Worm (Caenorhabditis elegans) whole organism, early embryonic: Measurements from ENCODE around the gene str-9.
"Not testable (repeated sequence)": the region's sequence is repeated elsewhere in the genome, so short reads cannot be mapped to it uniquely, and the experiment has no call there.

Source experiments
- B0310.2 ChIP-seq: sonication (generic microtip); optimal IDR thresholded peaks from 2 replicates; lab custom pipeline; 2016; ENCODE audit warnings: mild to moderate bottlenecking, missing genetic modification characterization, missing compliant biosample characterization
- F13C5.2 ChIP-seq: sonication (generic microtip); optimal IDR thresholded peaks from 2 replicates; lab custom pipeline; 2017; ENCODE audit warnings: mild to moderate bottlenecking, missing genetic modification characterization, inconsistent platforms, missing compliant biosample characterization
- aly-1 ChIP-seq: sonication (generic microtip); optimal IDR thresholded peaks from 2 replicates; lab custom pipeline; 2016; ENCODE audit warnings: missing genetic modification characterization, missing compliant biosample characterization
- ama-1 ChIP-seq: fragments of 150-350 bp; optimal IDR thresholded peaks from 2 replicates; lab custom pipeline; 2014
- ceh-13 ChIP-seq: fragments of 200-800 bp; sonication (Bioruptor generic); optimal IDR thresholded peaks from 2 replicates; lab custom pipeline; 2018; ENCODE audit warnings: mild to moderate bottlenecking, missing genetic modification characterization, missing compliant biosample characterization
- ceh-36 ChIP-seq: sonication (generic microtip); optimal IDR thresholded peaks from 2 replicates; lab custom pipeline; 2016; ENCODE audit warnings: missing genetic modification characterization, inconsistent platforms, missing compliant biosample characterization
- ets-7 ChIP-seq: sonication (generic microtip); optimal IDR thresholded peaks from 2 replicates; lab custom pipeline; 2016; ENCODE audit warnings: missing genotype, missing genetic modification characterization, missing compliant biosample characterization
- flt-1 ChIP-seq: fragments of 200-800 bp; sonication (Bioruptor generic); IDR thresholded peaks from 2 replicates; pipeline ENCODE4 v1.3.6; 2022; ENCODE audit warnings: missing genetic modification characterization, missing compliant biosample characterization
- hmbx-1 ChIP-seq: sonication (generic microtip); optimal IDR thresholded peaks from 2 replicates; lab custom pipeline; 2016; ENCODE audit warnings: mild to moderate bottlenecking, missing genetic modification characterization, missing compliant biosample characterization
- hmg-4 ChIP-seq: fragments of 200-800 bp; sonication (Bioruptor generic); optimal IDR thresholded peaks from 2 replicates; lab custom pipeline; 2018; ENCODE audit warnings: mild to moderate bottlenecking, missing genetic modification characterization, missing compliant biosample characterization
- hnd-1 ChIP-seq: sonication (generic microtip); optimal IDR thresholded peaks from 2 replicates; lab custom pipeline; 2016; ENCODE audit warnings: missing genetic modification characterization, missing compliant biosample characterization
- pes-1 ChIP-seq: fragments of 200-800 bp; sonication (Bioruptor generic); IDR thresholded peaks from 2 replicates; pipeline ENCODE4 v1.3.6; 2022; ENCODE audit warnings: missing genetic modification reagents, missing genetic modification characterization, missing compliant biosample characterization
- scrt-1 ChIP-seq: fragments of 200-800 bp; sonication (Bioruptor generic); IDR thresholded peaks from 2 replicates; pipeline ENCODE4 v1.3.6; 2022; ENCODE audit warnings: missing genetic modification characterization, missing compliant biosample characterization
- sea-1 ChIP-seq: fragments of 200-800 bp; sonication (Bioruptor generic); conservative IDR thresholded peaks from 2 replicates; pipeline ENCODE4 v1.3.6; 2022; ENCODE audit warnings: missing genetic modification characterization, missing compliant biosample characterization
- tbx-11 ChIP-seq: fragments of 200-800 bp; sonication (Bioruptor generic); IDR thresholded peaks from 2 replicates; pipeline ENCODE4 v1.3.6; 2022; ENCODE audit warnings: missing genetic modification characterization, missing compliant biosample characterization
- tbx-37 ChIP-seq: fragments of 200-800 bp; sonication (Bioruptor generic); conservative IDR thresholded peaks from 2 replicates; pipeline ENCODE4 v1.3.6; 2022; ENCODE audit warnings: missing genetic modification reagents, missing genetic modification characterization, missing compliant biosample characterization
- tra-4 ChIP-seq: sonication (generic microtip); optimal IDR thresholded peaks from 2 replicates; lab custom pipeline; 2017; ENCODE audit warnings: missing genetic modification characterization, missing compliant biosample characterization

str-9 gene

ce11 chrV:15792409-15792808 is 33.9 kb downstream of the str-9 start, which contains the start of gene T26E4.4:
Gene T26E4.4 (minus strand): TSS chrV:15792509.
- TF ChIP-seq ama-1 (no peak), aly-1 (tag; lab: Kevin White, UChicago) (no peak), F13C5.2 (tag; lab: Kevin White, UChicago) (no peak), B0310.2 (no peak), ets-7 (tag; lab: Kevin White, UChicago) (no peak), hmg-4 (GFP tag; lab: Kevin White, UChicago) (no peak), sea-1 (no peak), tbx-37 (GFP tag; lab: Robert Waterston, UW) (no peak), tbx-11 (no peak), tra-4 (tag; lab: Kevin White, UChicago) (no peak), scrt-1 (no peak), ceh-13 (no peak), hmbx-1 (tag; lab: Kevin White, UChicago) (no peak), ceh-36 (tag; lab: Kevin White, UChicago) (no peak), pes-1 (GFP tag; lab: Robert Waterston, UW) (no peak), flt-1 (GFP tag; lab: Robert Waterston, UW) (no peak)

ce11 chrV:15793270-15793669 is 34.7 kb downstream of the str-9 start, which contains the start of gene T26E4.7:
Gene T26E4.7 (plus strand): TSS chrV:15793570.
- TF ChIP-seq aly-1 (tag; lab: Kevin White, UChicago) = no peak
- TF ChIP-seq ceh-13 = no peak
- no peak for TF ChIP-seq pes-1 (GFP tag; lab: Robert Waterston, UW)
- TF ChIP-seq flt-1 (GFP tag; lab: Robert Waterston, UW) = no peak
- TF ChIP-seq hmg-4 (GFP tag; lab: Kevin White, UChicago) = no peak
- no peak for TF ChIP-seq tra-4 (tag; lab: Kevin White, UChicago)

ce11 chrV:15796087-15796486 is 37.5 kb downstream of the str-9 start, which contains the start of gene nhr-223:
Gene nhr-223 (plus strand): TSS chrV:15796387.
- no peak for TF ChIP-seq pes-1 (GFP tag; lab: Robert Waterston, UW)
- no peak for TF ChIP-seq hmg-4 (GFP tag; lab: Kevin White, UChicago)
- TF ChIP-seq hnd-1 (tag; lab: Kevin White, UChicago) = no peak
- TF ChIP-seq ets-7 (tag; lab: Kevin White, UChicago) = no peak
- no peak for TF ChIP-seq scrt-1
- TF ChIP-seq tra-4 (tag; lab: Kevin White, UChicago) = no peak
- no peak for TF ChIP-seq ceh-36 (tag; lab: Kevin White, UChicago)
- no peak for TF ChIP-seq hmbx-1 (tag; lab: Kevin White, UChicago)
- TF ChIP-seq flt-1 (GFP tag; lab: Robert Waterston, UW) = no peak
- no peak for TF ChIP-seq tbx-11
- TF ChIP-seq B0310.2 = no peak
- TF ChIP-seq sea-1 = no peak
- TF ChIP-seq tbx-37 (GFP tag; lab: Robert Waterston, UW) = no peak
- no peak for TF ChIP-seq F13C5.2 (tag; lab: Kevin White, UChicago)
- no peak for TF ChIP-seq aly-1 (tag; lab: Kevin White, UChicago)
- no peak for TF ChIP-seq ama-1
- no peak for TF ChIP-seq ceh-13

ce11 chrV:15798108-15798507 is 39.6 kb downstream of the str-9 start, which contains the start of gene T26E4.10:
Gene T26E4.10 (minus strand): TSS chrV:15798208.
- TF ChIP-seq B0310.2 (no peak), hnd-1 (tag; lab: Kevin White, UChicago) (no peak), aly-1 (tag; lab: Kevin White, UChicago) (no peak), tbx-37 (GFP tag; lab: Robert Waterston, UW) (no peak), scrt-1 (no peak), ets-7 (tag; lab: Kevin White, UChicago) (no peak), tbx-11 (no peak), pes-1 (GFP tag; lab: Robert Waterston, UW) (no peak), ceh-13 (no peak), F13C5.2 (tag; lab: Kevin White, UChicago) (no peak), hmbx-1 (tag; lab: Kevin White, UChicago) (no peak), tra-4 (tag; lab: Kevin White, UChicago) (no peak), flt-1 (GFP tag; lab: Robert Waterston, UW) (no peak), ama-1 (no peak), sea-1 (no peak), hmg-4 (GFP tag; lab: Kevin White, UChicago) (no peak), ceh-36 (tag; lab: Kevin White, UChicago) (no peak)

- not testable (repeated sequence) for TF ChIP-seq tbx-37 (GFP tag; lab: Robert Waterston, UW); tbx-11; hmg-4 (GFP tag; lab: Kevin White, UChicago)
Observed at ce11 chrV:15802623-15803022, 44.1 kb downstream of the str-9 start, which contains the start of gene T26E4.9. Gene T26E4.9 (minus strand): TSS chrV:15802723.

- TF ChIP-seq ets-7 (tag; lab: Kevin White, UChicago); hnd-1 (tag; lab: Kevin White, UChicago); pes-1 (GFP tag; lab: Robert Waterston, UW): not testable (repeated sequence)
Observed at ce11 chrV:15803079-15803478, 44.5 kb downstream of the str-9 start, which contains the start of gene srd-27. Gene srd-27 (plus strand): TSS chrV:15803379.

ce11 chrV:15803748-15804147 is 45.2 kb downstream of the str-9 start, which contains the start of gene T26E4.18:
Gene T26E4.18 (minus strand): TSS chrV:15803848.
- TF ChIP-seq flt-1 (GFP tag; lab: Robert Waterston, UW); scrt-1; ceh-36 (tag; lab: Kevin White, UChicago): not testable (repeated sequence)

- TF ChIP-seq hmbx-1 (tag; lab: Kevin White, UChicago); tra-4 (tag; lab: Kevin White, UChicago); tbx-37 (GFP tag; lab: Robert Waterston, UW): not testable (repeated sequence)
Observed at ce11 chrV:15807420-15807819, 48.9 kb downstream of the str-9 start, which contains the start of gene srsx-38. Gene srsx-38 (minus strand): TSS chrV:15807520.
